Fruit fly (Drosophila melanogaster): ENCODE data around the gene KLHL18.

Gene KLHL18

DNA sequence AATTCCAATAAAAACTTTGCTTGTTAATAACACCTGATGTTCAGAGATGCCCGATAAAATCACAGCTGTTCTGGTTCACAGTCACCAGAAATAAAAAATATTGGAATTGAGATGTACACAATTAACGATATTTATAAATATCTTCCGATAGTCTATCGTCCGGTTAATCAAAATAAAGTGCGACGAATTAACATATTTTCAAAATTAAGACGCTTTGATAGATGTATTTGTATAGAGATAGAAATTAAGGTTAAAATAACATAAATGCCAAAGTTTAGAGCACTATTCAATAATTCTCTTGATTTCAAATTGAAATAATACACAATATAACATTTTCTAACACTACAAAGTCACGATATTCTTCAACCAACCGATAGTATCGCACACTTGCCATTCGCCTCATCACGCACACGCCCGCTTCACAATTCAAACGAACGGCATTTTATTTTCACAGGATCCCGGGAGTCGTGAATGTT lies 47.5 kb downstream of the KLHL18 start, which contains the start of the genes CG3281 and aurA (continued):
- peak; percentile 66 for TF ChIP-seq CG11398 (GFP tag; optimal IDR thresholded peaks at IDR 0.05)
- peak; percentile 25 for TF ChIP-seq Tbp (GFP tag; optimal IDR thresholded peaks at IDR 0.05)
- no peak for TF ChIP-seq NK7.1 (GFP tag; optimal IDR thresholded peaks at IDR 0.05)
- TF ChIP-seq CG13287 (GFP tag; IDR thresholded peaks at IDR 0.05; ENCODE audit: partially characterized antibody), result peak; percentile 97
- no peak for TF ChIP-seq mirr (GFP tag; optimal IDR thresholded peaks at IDR 0.05)
- TF ChIP-seq CG5953 (GFP tag; IDR thresholded peaks at IDR 0.05), result no peak
- peak in 1 of 2 experiments; percentile 54 for TF ChIP-seq bsh (GFP tag; optimal IDR thresholded peaks at IDR 0.05)
- peak; percentile 85 for TF ChIP-seq Ets97D (GFP tag; optimal IDR thresholded peaks at IDR 0.05)
- TF ChIP-seq MESR4 (GFP tag; optimal IDR thresholded peaks at IDR 0.05), result no peak
- peak; percentile 78 for TF ChIP-seq CHES-1-like (GFP tag; optimal IDR thresholded peaks at IDR 0.05)
- TF ChIP-seq E2f2 (GFP tag; IDR thresholded peaks at IDR 0.05), result peak; percentile 89
- no peak for TF ChIP-seq Oaz (GFP tag; IDR thresholded peaks at IDR 0.05)
- no peak for TF ChIP-seq bowl (GFP tag; IDR thresholded peaks at IDR 0.05)
- TF ChIP-seq jumu (GFP tag; optimal IDR thresholded peaks at IDR 0.05), result peak; percentile 87
- TF ChIP-seq lola (GFP tag; optimal IDR thresholded peaks at IDR 0.05), result peak in 1 of 3 experiments; percentile 80
- peak; percentile 68 for TF ChIP-seq crc (GFP tag; optimal IDR thresholded peaks at IDR 0.05)
- TF ChIP-seq cwo (GFP tag; optimal IDR thresholded peaks at IDR 0.05), result no peak
- no peak for TF ChIP-seq wek (GFP tag; optimal IDR thresholded peaks at IDR 0.05)
- no peak for TF ChIP-seq CG11093 (GFP tag; IDR thresholded peaks at IDR 0.05)
- TF ChIP-seq repo (GFP tag; optimal IDR thresholded peaks at IDR 0.05), result no peak
- no peak; the same call in 1 of the 2 replicates for TF ChIP-seq CG14441 (GFP tag; IDR thresholded peaks at IDR 0.05)
- TF ChIP-seq CG10543 (GFP tag; optimal IDR thresholded peaks at IDR 0.05), result peak; percentile 77
- peak; percentile 59; the same call in 1 of the 3 replicates for TF ChIP-seq CG7357 (GFP tag; IDR thresholded peaks at IDR 0.05)
- TF ChIP-seq seq (GFP tag; IDR thresholded peaks at IDR 0.05), result no peak
- TF ChIP-seq CG4707 (GFP tag; optimal IDR thresholded peaks at IDR 0.05), result no peak
- TF ChIP-seq CG6689 (GFP tag; IDR thresholded peaks at IDR 0.05), result peak; percentile 35; the same call in 1 of the 2 replicates
- TF ChIP-seq CG6254 (GFP tag; optimal IDR thresholded peaks at IDR 0.05), result no peak
- TF ChIP-seq chn (GFP tag; optimal IDR thresholded peaks at IDR 0.05), result peak; percentile 52
- TF ChIP-seq CG7745 (tag; optimal IDR thresholded peaks at IDR 0.05), result no peak
- TF ChIP-seq CG9876 (GFP tag; optimal IDR thresholded peaks at IDR 0.05), result peak; percentile 68
- peak in 1 of 2 experiments; percentile 33 for TF ChIP-seq insv (GFP tag; optimal IDR thresholded peaks at IDR 0.05)
- TF ChIP-seq CG6683 (GFP tag; optimal IDR thresholded peaks at IDR 0.05), result no peak
- TF ChIP-seq CG8281 (tag; optimal IDR thresholded peaks at IDR 0.05), result no peak
- peak; percentile 14 for TF ChIP-seq NC2α (GFP tag; optimal IDR thresholded peaks at IDR 0.05)
- peak; percentile 24 for TF ChIP-seq fd96Cb (tag; optimal IDR thresholded peaks at IDR 0.05)
- TF ChIP-seq Opbp (GFP tag; IDR thresholded peaks at IDR 0.05; ENCODE audit: partially characterized antibody), result peak; percentile 92
- TF ChIP-seq Eip74EF (GFP tag; optimal IDR thresholded peaks at IDR 0.05), result no peak
- no peak for TF ChIP-seq Blimp-1 (GFP tag; optimal IDR thresholded peaks at IDR 0.05)
- no peak for TF ChIP-seq dimm (GFP tag; IDR thresholded peaks at IDR 0.05)
- TF ChIP-seq dmrt99B (tag; optimal IDR thresholded peaks at IDR 0.05), result no peak
- TF ChIP-seq CG8388 (GFP tag; optimal IDR thresholded peaks at IDR 0.05), result peak; percentile 41
- peak; percentile 93 for TF ChIP-seq Bgb (GFP tag; IDR thresholded peaks at IDR 0.05; ENCODE audit: partially characterized antibody)
- TF ChIP-seq Kr (GFP tag; optimal IDR thresholded peaks at IDR 0.05), result no peak
- TF ChIP-seq zen2 (GFP tag; IDR thresholded peaks at IDR 0.05; ENCODE audit: partially characterized antibody), result peak; percentile 84
- peak; percentile 92 for TF ChIP-seq CG14710 (tag; optimal IDR thresholded peaks at IDR 0.05)
- TF ChIP-seq CG11723 (GFP tag; optimal IDR thresholded peaks at IDR 0.05), result peak; percentile 35
- peak; percentile 19; the same call in 1 of the 2 replicates for TF ChIP-seq Poxn (GFP tag; IDR thresholded peaks at IDR 0.05)
- peak; percentile 68 for TF ChIP-seq YL-1 (GFP tag; optimal IDR thresholded peaks at IDR 0.05)
- TF ChIP-seq row (GFP tag; IDR thresholded peaks at IDR 0.05), result peak; percentile 95
